Worm (Caenorhabditis elegans): ENCODE results near the gene D2096.6.
A peak's percentile ranks its signal among the peaks of the same experiment; 100 is the strongest.

D2096.6 gene

ce11 chrIV:8375381-8375780 lies 6.3 kb upstream of the D2096.6 start:
- TF ChIP-seq B0310.2 (tag; optimal IDR thresholded peaks at IDR 0.05) (peak; percentile 85), tra-4 (tag; optimal IDR thresholded peaks at IDR 0.05) (peak; percentile 84), sea-1 (GFP tag; conservative IDR thresholded peaks at IDR 0.05) (peak; percentile 92), hnd-1 (tag; optimal IDR thresholded peaks at IDR 0.05) (peak; percentile 82), flt-1 (GFP tag; IDR thresholded peaks at IDR 0.05) (peak; percentile 94), aly-1 (tag; optimal IDR thresholded peaks at IDR 0.05) (peak; percentile 91), ceh-13 (GFP tag; optimal IDR thresholded peaks at IDR 0.05) (peak; percentile 82), scrt-1 (GFP tag; IDR thresholded peaks at IDR 0.05) (peak; percentile 93), ceh-36 (tag; optimal IDR thresholded peaks at IDR 0.05) (peak; percentile 91), F13C5.2 (tag; optimal IDR thresholded peaks at IDR 0.05) (peak; percentile 92), tbx-11 (GFP tag; IDR thresholded peaks at IDR 0.05) (peak; percentile 88), hmg-4 (GFP tag; optimal IDR thresholded peaks at IDR 0.05) (peak; percentile 96), hmbx-1 (tag; optimal IDR thresholded peaks at IDR 0.05) (peak; percentile 88), pes-1 (GFP tag; IDR thresholded peaks at IDR 0.05) (peak; percentile 94), ama-1 (optimal IDR thresholded peaks at IDR 0.05) (no peak), tbx-37 (GFP tag; conservative IDR thresholded peaks at IDR 0.05) (peak; percentile 94), ets-7 (tag; optimal IDR thresholded peaks at IDR 0.05) (peak; percentile 75)

DNA sequence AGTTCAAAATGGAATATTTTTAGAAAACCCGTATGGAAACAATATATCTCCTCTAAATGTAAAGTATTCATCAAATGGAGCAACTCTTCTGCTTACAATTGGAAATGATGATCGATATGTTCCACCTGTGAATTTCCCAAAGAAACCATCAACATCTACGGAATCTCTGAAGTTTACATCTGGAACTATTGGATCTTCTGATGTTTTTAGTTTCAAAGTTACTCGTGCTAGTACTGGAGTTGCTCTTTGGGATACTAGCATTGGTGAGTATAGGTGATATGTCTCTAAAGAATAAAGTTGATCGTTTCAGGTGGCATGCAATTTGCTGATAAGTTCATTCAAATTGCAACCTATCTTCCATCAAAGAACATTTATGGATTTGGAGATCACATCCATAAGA lies 1.1 kb downstream of the D2096.6 start:
- TF ChIP-seq B0310.2 (tag; optimal IDR thresholded peaks at IDR 0.05) (no peak), scrt-1 (GFP tag; IDR thresholded peaks at IDR 0.05) (no peak), hmbx-1 (tag; optimal IDR thresholded peaks at IDR 0.05) (no peak), tbx-11 (GFP tag; IDR thresholded peaks at IDR 0.05) (no peak), tra-4 (tag; optimal IDR thresholded peaks at IDR 0.05) (no peak), ceh-13 (GFP tag; optimal IDR thresholded peaks at IDR 0.05) (no peak), pes-1 (GFP tag; IDR thresholded peaks at IDR 0.05) (no peak), sea-1 (GFP tag; conservative IDR thresholded peaks at IDR 0.05) (no peak), aly-1 (tag; optimal IDR thresholded peaks at IDR 0.05) (no peak)

DNA sequence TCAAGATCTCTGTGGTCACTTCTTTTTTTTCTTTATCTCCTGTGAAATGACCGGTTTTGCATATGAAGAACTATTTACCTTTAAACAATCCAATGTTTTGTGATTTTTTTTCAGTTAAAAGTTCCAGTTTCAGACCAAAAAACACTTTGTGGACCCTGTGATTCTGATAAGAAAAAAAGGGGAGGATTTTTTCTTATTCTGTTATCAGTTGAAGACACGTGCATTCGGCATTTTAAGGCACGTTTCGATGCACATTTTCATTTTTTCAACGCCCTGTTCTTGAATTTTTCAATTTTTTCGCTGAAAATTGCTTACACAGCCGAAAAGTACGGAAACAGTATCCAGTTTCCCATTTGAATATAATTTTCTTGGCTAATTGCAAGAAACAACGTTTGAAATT lies 2.7 kb downstream of the D2096.6 start, which contains the start of gene aagr-1:
aagr-1 (plus strand) TSS at position 227 of the 400 bp plus-strand sequence.
- TF ChIP-seq B0310.2 (tag; optimal IDR thresholded peaks at IDR 0.05), result no peak
- no peak for TF ChIP-seq hmbx-1 (tag; optimal IDR thresholded peaks at IDR 0.05)
- TF ChIP-seq aly-1 (tag; optimal IDR thresholded peaks at IDR 0.05), result no peak
- TF ChIP-seq flt-1 (GFP tag; IDR thresholded peaks at IDR 0.05), result no peak
- TF ChIP-seq F13C5.2 (tag; optimal IDR thresholded peaks at IDR 0.05), result no peak
- no peak for TF ChIP-seq ets-7 (tag; optimal IDR thresholded peaks at IDR 0.05)
- TF ChIP-seq tra-4 (tag; optimal IDR thresholded peaks at IDR 0.05), result no peak
- no peak for TF ChIP-seq tbx-11 (GFP tag; IDR thresholded peaks at IDR 0.05)
- TF ChIP-seq pes-1 (GFP tag; IDR thresholded peaks at IDR 0.05), result no peak
- no peak for TF ChIP-seq ceh-13 (GFP tag; optimal IDR thresholded peaks at IDR 0.05)
- no peak for TF ChIP-seq ceh-36 (tag; optimal IDR thresholded peaks at IDR 0.05)
- no peak for TF ChIP-seq sea-1 (GFP tag; conservative IDR thresholded peaks at IDR 0.05)
- TF ChIP-seq hmg-4 (GFP tag; optimal IDR thresholded peaks at IDR 0.05), result no peak
- TF ChIP-seq tbx-37 (GFP tag; conservative IDR thresholded peaks at IDR 0.05), result no peak
- TF ChIP-seq ama-1 (optimal IDR thresholded peaks at IDR 0.05), result no peak
- TF ChIP-seq scrt-1 (GFP tag; IDR thresholded peaks at IDR 0.05), result no peak
- no peak for TF ChIP-seq hnd-1 (tag; optimal IDR thresholded peaks at IDR 0.05)

DNA sequence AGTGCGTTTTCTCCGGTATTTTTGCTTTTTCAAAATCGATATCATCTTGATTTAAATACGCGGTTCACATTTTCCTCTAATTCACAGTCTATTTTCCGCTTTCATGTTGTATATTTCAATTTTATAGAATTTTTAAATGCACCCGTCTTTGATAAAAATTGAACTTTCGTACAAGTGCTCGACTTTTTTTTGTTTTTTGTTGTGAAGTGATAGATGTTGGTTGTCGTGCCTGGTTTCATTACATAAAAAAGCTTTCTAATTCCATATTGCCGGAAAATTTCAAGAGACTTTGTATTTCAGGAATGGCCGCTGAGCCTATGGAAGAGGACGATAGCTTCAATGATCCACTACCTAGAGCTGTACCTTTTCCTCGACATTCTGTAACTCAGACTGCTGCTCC lies 5.9 kb downstream of the D2096.6 start, which contains the start of gene D2096.12:
D2096.12 (plus strand) TSS at position 301 of the 400 bp plus-strand sequence.
- TF ChIP-seq flt-1 (GFP tag; IDR thresholded peaks at IDR 0.05), result no peak
- TF ChIP-seq scrt-1 (GFP tag; IDR thresholded peaks at IDR 0.05), result no peak
- TF ChIP-seq hnd-1 (tag; optimal IDR thresholded peaks at IDR 0.05), result no peak
- no peak for TF ChIP-seq aly-1 (tag; optimal IDR thresholded peaks at IDR 0.05)
- no peak for TF ChIP-seq ets-7 (tag; optimal IDR thresholded peaks at IDR 0.05)
- TF ChIP-seq hmg-4 (GFP tag; optimal IDR thresholded peaks at IDR 0.05), result no peak
- no peak for TF ChIP-seq B0310.2 (tag; optimal IDR thresholded peaks at IDR 0.05)
- TF ChIP-seq F13C5.2 (tag; optimal IDR thresholded peaks at IDR 0.05), result no peak
- no peak for TF ChIP-seq ceh-13 (GFP tag; optimal IDR thresholded peaks at IDR 0.05)
- no peak for TF ChIP-seq ceh-36 (tag; optimal IDR thresholded peaks at IDR 0.05)
- TF ChIP-seq hmbx-1 (tag; optimal IDR thresholded peaks at IDR 0.05), result no peak
- no peak for TF ChIP-seq pes-1 (GFP tag; IDR thresholded peaks at IDR 0.05)

- no peak for TF ChIP-seq ama-1 (optimal IDR thresholded peaks at IDR 0.05)
- TF ChIP-seq tbx-11 (GFP tag; IDR thresholded peaks at IDR 0.05), result no peak
- TF ChIP-seq F13C5.2 (tag; optimal IDR thresholded peaks at IDR 0.05), result no peak
- no peak for TF ChIP-seq ets-7 (tag; optimal IDR thresholded peaks at IDR 0.05)
- no peak for TF ChIP-seq ceh-36 (tag; optimal IDR thresholded peaks at IDR 0.05)
Observed at ce11 chrIV:8360817-8361216, 8.2 kb downstream of the D2096.6 start, which contains the start of gene sqv-1. sqv-1 (plus strand) TSS chrIV:8361117.

DNA sequence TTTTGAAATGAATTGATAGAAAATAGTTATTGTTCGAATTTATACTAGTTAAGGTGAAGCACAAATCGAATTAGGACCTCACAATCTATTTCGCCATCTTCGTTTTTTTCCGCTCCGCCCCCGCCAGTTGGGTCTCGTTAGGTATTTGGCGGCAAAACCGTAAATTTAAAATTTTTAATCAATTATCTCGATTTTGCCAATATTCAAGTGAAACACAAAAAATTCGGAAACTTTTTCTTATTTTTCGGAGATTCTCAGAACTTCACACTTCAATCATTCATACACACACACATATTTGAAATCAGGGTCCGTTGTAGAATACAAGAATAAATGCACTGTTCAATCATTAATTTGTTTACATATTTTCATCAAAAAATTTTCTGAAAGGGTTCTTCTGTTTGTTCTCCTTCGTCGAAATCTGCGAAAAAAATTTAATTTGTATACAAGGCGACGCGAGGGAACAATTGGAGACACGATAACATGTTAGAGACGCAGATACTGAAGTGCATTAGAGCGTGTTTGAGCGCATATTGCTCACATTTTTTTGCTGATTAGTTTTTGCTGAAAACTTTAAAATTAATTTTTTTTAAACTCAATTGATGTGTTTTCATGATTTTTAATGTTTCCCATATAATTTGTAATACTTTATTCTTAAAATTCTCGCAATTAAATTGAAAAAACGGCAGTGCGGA lies 9.2 kb downstream of the D2096.6 start, which contains the start of gene D2096.5:
D2096.5 (minus strand) TSS at position 51 of the 692 bp plus-strand sequence.
- no peak for TF ChIP-seq hnd-1 (tag; optimal IDR thresholded peaks at IDR 0.05)
- TF ChIP-seq ama-1 (optimal IDR thresholded peaks at IDR 0.05), result no peak
- no peak for TF ChIP-seq flt-1 (GFP tag; IDR thresholded peaks at IDR 0.05)
- TF ChIP-seq F13C5.2 (tag; optimal IDR thresholded peaks at IDR 0.05), result no peak
- TF ChIP-seq tbx-37 (GFP tag; conservative IDR thresholded peaks at IDR 0.05), result no peak
- no peak for TF ChIP-seq hmg-4 (GFP tag; optimal IDR thresholded peaks at IDR 0.05)
- TF ChIP-seq B0310.2 (tag; optimal IDR thresholded peaks at IDR 0.05), result no peak
- no peak for TF ChIP-seq hmbx-1 (tag; optimal IDR thresholded peaks at IDR 0.05)
- no peak for TF ChIP-seq ets-7 (tag; optimal IDR thresholded peaks at IDR 0.05)
- TF ChIP-seq aly-1 (tag; optimal IDR thresholded peaks at IDR 0.05), result no peak
- no peak for TF ChIP-seq ceh-13 (GFP tag; optimal IDR thresholded peaks at IDR 0.05)
- no peak for TF ChIP-seq tbx-11 (GFP tag; IDR thresholded peaks at IDR 0.05)

DNA sequence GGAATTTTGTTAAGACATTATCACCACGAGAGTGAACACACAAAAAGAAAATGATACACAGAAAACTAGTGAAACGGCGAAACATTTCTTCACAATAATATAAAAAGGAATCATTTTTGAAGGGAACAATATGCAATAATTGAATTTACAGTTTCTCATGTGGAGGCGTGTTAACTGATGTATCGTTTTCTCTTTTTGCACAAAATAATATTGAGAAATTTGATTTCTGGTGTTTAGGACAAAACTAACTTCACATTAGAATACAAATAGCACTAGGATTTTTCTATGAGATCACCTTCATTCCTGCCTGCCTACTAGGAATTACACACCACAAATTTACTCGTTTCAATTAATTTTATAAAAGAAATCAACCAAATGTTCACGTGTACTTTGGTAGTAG lies 10.5 kb downstream of the D2096.6 start, which contains the start of gene D2096.13:
D2096.13 (minus strand) TSS at position 101 of the 400 bp plus-strand sequence.
- no peak for TF ChIP-seq F13C5.2 (tag; optimal IDR thresholded peaks at IDR 0.05)
- no peak for TF ChIP-seq ama-1 (optimal IDR thresholded peaks at IDR 0.05)
- no peak for TF ChIP-seq hmbx-1 (tag; optimal IDR thresholded peaks at IDR 0.05)
- TF ChIP-seq ceh-13 (GFP tag; optimal IDR thresholded peaks at IDR 0.05), result no peak
- no peak for TF ChIP-seq tbx-11 (GFP tag; IDR thresholded peaks at IDR 0.05)
- no peak for TF ChIP-seq hmg-4 (GFP tag; optimal IDR thresholded peaks at IDR 0.05)
- TF ChIP-seq tra-4 (tag; optimal IDR thresholded peaks at IDR 0.05), result no peak
- no peak for TF ChIP-seq sea-1 (GFP tag; conservative IDR thresholded peaks at IDR 0.05)
- no peak for TF ChIP-seq ets-7 (tag; optimal IDR thresholded peaks at IDR 0.05)
- no peak for TF ChIP-seq pes-1 (GFP tag; IDR thresholded peaks at IDR 0.05)
- no peak for TF ChIP-seq ceh-36 (tag; optimal IDR thresholded peaks at IDR 0.05)
- TF ChIP-seq flt-1 (GFP tag; IDR thresholded peaks at IDR 0.05), result no peak
- no peak for TF ChIP-seq B0310.2 (tag; optimal IDR thresholded peaks at IDR 0.05)
- no peak for TF ChIP-seq scrt-1 (GFP tag; IDR thresholded peaks at IDR 0.05)
